Worm (Caenorhabditis elegans) whole organism, L4/young adult: Measurements from ENCODE around the gene mtl-1.

Source experiments
- W03F9.2 ChIP-seq: fragments of 150-350 bp; optimal IDR thresholded peaks from 2 replicates; lab custom pipeline; 2014; ENCODE audit warnings: missing biosample characterization, missing genetic modification characterization
- dao-5 ChIP-seq: sonication (generic microtip); optimal IDR thresholded peaks from 2 replicates; lab custom pipeline; 2016; ENCODE audit warnings: missing genotype, missing genetic modification characterization, moderate library complexity, missing compliant biosample characterization

ce11 chrV:6676158-6676849 lies 15.4 kb downstream of the mtl-1 start, which contains the start of gene cest-34:
- TF ChIP-seq dao-5 (tag; lab: Kevin White, UChicago) (no peak), W03F9.2 (no peak)
